Worm (Caenorhabditis elegans) whole organism, L2 larva: ENCODE data around the gene F26F2.10.

ENCODE experiments used
- ama-1 ChIP-seq: fragments of 150-350 bp; optimal IDR thresholded peaks from 2 replicates; lab custom pipeline; 2018; ENCODE audit warnings: inconsistent platforms
- elt-3 ChIP-seq: sonication (generic microtip); optimal IDR thresholded peaks from 2 replicates; lab custom pipeline; 2017; ENCODE audit warnings: missing biosample characterization, missing genetic modification characterization
- mdl-1 ChIP-seq, 2 experiments: fragments of 150-350 bp in 1 of 2; sonication (generic microtip) in 1 of 2; optimal IDR thresholded peaks; 2 replicates each; lab custom pipeline; 2017; ENCODE audit warnings: missing biosample characterization in 2 of 2, missing genetic modification characterization in 2 of 2
- unc-39 ChIP-seq: fragments of 150-350 bp; optimal IDR thresholded peaks from 2 replicates; lab custom pipeline; 2014; ENCODE audit warnings: missing biosample characterization, missing genetic modification characterization

DNA sequence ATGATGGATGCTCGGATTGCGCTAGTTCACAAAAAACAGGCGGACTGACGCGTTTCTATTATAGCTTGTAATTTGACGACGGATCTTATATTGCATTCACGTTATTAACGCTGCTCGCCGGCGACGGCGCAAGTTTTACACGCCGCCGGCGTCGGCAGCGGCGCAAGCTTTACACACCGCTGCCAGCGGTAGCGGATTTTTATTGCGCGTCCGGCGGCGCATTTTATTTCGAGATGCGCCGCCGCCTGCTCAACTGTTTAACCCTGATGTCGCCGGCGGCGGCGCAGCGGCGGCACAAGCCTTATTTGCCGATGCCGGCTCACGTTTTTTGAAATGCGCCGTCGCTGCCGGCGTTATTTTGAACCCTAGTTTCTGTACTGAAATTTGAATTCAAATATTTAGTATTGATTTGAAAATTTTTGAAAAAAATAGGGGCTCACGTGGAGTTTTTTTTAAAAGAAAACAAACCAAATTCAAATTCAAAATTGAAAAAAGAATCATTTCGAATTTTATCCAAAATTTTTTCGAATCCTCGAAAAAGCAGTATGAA, 10.0 kb upstream of the F26F2.10 start, which contains the start of gene ttr-57:
- TF ChIP-seq ama-1 (lab: Kevin White, UChicago) (no peak), unc-39 (tag; lab: Kevin White, UChicago) (no peak), mdl-1 (tag; optimal IDR thresholded peaks at IDR 0.05; lab: Kevin White, UChicago) (no peak), elt-3 (tag; lab: Kevin White, UChicago) (no peak)
